Fruit fly (Drosophila melanogaster) whole organism, prepupa: ENCODE data around the gene CG10866.

Experiments used
- Blimp-1 ChIP-seq: fragments of 200-800 bp; sonication (Bioruptor generic); optimal IDR thresholded peaks from 3 replicates; lab custom pipeline; 2017; ENCODE audit warnings: missing biosample characterization, missing genetic modification characterization, mild to moderate bottlenecking, moderate library complexity, missing genetic modification reagents
- CG10631 ChIP-seq: fragments of 200-800 bp; sonication (Bioruptor generic); optimal IDR thresholded peaks from 2 replicates; lab custom pipeline; 2016; ENCODE audit warnings: missing biosample characterization, missing genetic modification characterization
- CG11294 ChIP-seq: fragments of 200-800 bp; sonication (Bioruptor generic); IDR thresholded peaks from 2 replicates; pipeline ENCODE4 v1.3.6; 2022; ENCODE audit warnings: missing biosample characterization, missing genetic modification characterization
- CG11762 ChIP-seq: fragments of 200-800 bp; sonication (Bioruptor generic); optimal IDR thresholded peaks from 3 replicates; lab custom pipeline; 2016; ENCODE audit warnings: missing biosample characterization, missing genetic modification characterization; ENCODE audit not compliant: insufficient read depth
- CG11902 ChIP-seq: fragments of 200-800 bp; sonication (Bioruptor generic); optimal IDR thresholded peaks from 3 replicates; lab custom pipeline; 2016; ENCODE audit warnings: missing biosample characterization, missing genetic modification characterization
- CG15336 ChIP-seq: fragments of 200-800 bp; sonication (Bioruptor generic); IDR thresholded peaks from 2 replicates; pipeline ENCODE4 v1.3.6; 2022; ENCODE audit warnings: missing biosample characterization, missing genetic modification characterization
- CG1621 ChIP-seq: fragments of 200-800 bp; sonication (Bioruptor generic); optimal IDR thresholded peaks from 3 replicates; lab custom pipeline; 2018; ENCODE audit warnings: missing biosample characterization, mild to moderate bottlenecking, missing genetic modification characterization
- CG16779 ChIP-seq: fragments of 200-800 bp; sonication (Bioruptor generic); optimal IDR thresholded peaks from 3 replicates; lab custom pipeline; 2017; ENCODE audit warnings: missing biosample characterization, mild to moderate bottlenecking, missing genetic modification characterization
- CG3032 ChIP-seq: fragments of 200-800 bp; optimal IDR thresholded peaks from 2 replicates; lab custom pipeline; 2019; ENCODE audit warnings: missing biosample characterization, mild to moderate bottlenecking, missing genetic modification characterization, moderate library complexity
- CG31627 ChIP-seq: fragments of 200-800 bp; sonication (Bioruptor generic); optimal IDR thresholded peaks from 3 replicates; lab custom pipeline; 2016; ENCODE audit warnings: missing biosample characterization, missing genetic modification characterization
- CG32006 ChIP-seq: fragments of 200-800 bp; sonication (Bioruptor generic); optimal IDR thresholded peaks from 3 replicates; lab custom pipeline; 2017; ENCODE audit warnings: missing biosample characterization, mild to moderate bottlenecking, missing genetic modification characterization
- CG34406 ChIP-seq: fragments of 200-800 bp; sonication (Bioruptor generic); optimal IDR thresholded peaks from 3 replicates; lab custom pipeline; 2016; ENCODE audit warnings: missing biosample characterization, missing genetic modification characterization
- CG3919 ChIP-seq: fragments of 200-800 bp; sonication (Bioruptor generic); optimal IDR thresholded peaks from 3 replicates; lab custom pipeline; 2016; ENCODE audit warnings: missing biosample characterization, missing genetic modification characterization
- CG6163 ChIP-seq: fragments of 200-800 bp; sonication (Bioruptor generic); IDR thresholded peaks from 3 replicates; pipeline ENCODE4 v1.3.6; 2022; ENCODE audit warnings: missing biosample characterization, missing genetic modification characterization
- CG6276 ChIP-seq: fragments of 200-800 bp; sonication (Bioruptor generic); optimal IDR thresholded peaks from 2 replicates; lab custom pipeline; 2017; ENCODE audit warnings: missing biosample characterization, mild to moderate bottlenecking, missing genetic modification characterization
- CG6792 ChIP-seq: fragments of 200-800 bp; sonication (Bioruptor generic); optimal IDR thresholded peaks from 3 replicates; lab custom pipeline; 2016; ENCODE audit warnings: missing biosample characterization, missing genetic modification characterization
- CG6808 ChIP-seq: fragments of 200-800 bp; sonication (Bioruptor generic); optimal IDR thresholded peaks from 3 replicates; lab custom pipeline; 2017; ENCODE audit warnings: missing biosample characterization, missing genetic modification characterization, mild to moderate bottlenecking, moderate library complexity, missing genetic modification reagents
- CG6854 ChIP-seq: fragments of 200-800 bp; sonication (Bioruptor generic); optimal IDR thresholded peaks from 2 replicates; lab custom pipeline; 2017; ENCODE audit warnings: missing biosample characterization, mild to moderate bottlenecking, missing genetic modification characterization
- CG8319 ChIP-seq: fragments of 200-800 bp; sonication (Bioruptor generic); optimal IDR thresholded peaks from 3 replicates; lab custom pipeline; 2016; ENCODE audit warnings: missing biosample characterization, missing genetic modification characterization
- CG8632 ChIP-seq: fragments of 200-800 bp; sonication (Bioruptor generic); optimal IDR thresholded peaks from 3 replicates; lab custom pipeline; 2016; ENCODE audit warnings: missing biosample characterization, missing genetic modification characterization
- CG9139 ChIP-seq: fragments of 200-800 bp; sonication (Bioruptor generic); optimal IDR thresholded peaks from 3 replicates; lab custom pipeline; 2017; ENCODE audit warnings: missing biosample characterization, mild to moderate bottlenecking, missing genetic modification characterization
- Eip75B ChIP-seq: fragments of 200-800 bp; sonication (Bioruptor generic); optimal IDR thresholded peaks from 3 replicates; lab custom pipeline; 2016; ENCODE audit warnings: missing biosample characterization, missing genetic modification characterization
- Eip78C ChIP-seq: fragments of 200-800 bp; sonication (Bioruptor generic); peaks from one replicate; lab custom pipeline; 2016; ENCODE audit warnings: missing biosample characterization, missing genetic modification characterization
- Eip93F ChIP-seq: fragments of 200-800 bp; sonication (Bioruptor generic); optimal IDR thresholded peaks from 2 replicates; lab custom pipeline; 2016; ENCODE audit warnings: missing biosample characterization, mild to moderate bottlenecking, missing genetic modification characterization
- Ets96B ChIP-seq: fragments of 200-800 bp; optimal IDR thresholded peaks from 2 replicates; lab custom pipeline; 2019; ENCODE audit warnings: missing biosample characterization, mild to moderate bottlenecking, missing genetic modification characterization, moderate library complexity
- Gug ChIP-seq: fragments of 200-800 bp; sonication (Bioruptor generic); IDR thresholded peaks from 2 replicates; pipeline ENCODE4 v1.3.6; 2022; ENCODE audit warnings: missing biosample characterization, missing genetic modification characterization
- Hr38 ChIP-seq: sonication (Bioruptor generic); optimal IDR thresholded peaks from 2 replicates; lab custom pipeline; 2016; ENCODE audit warnings: missing biosample characterization, missing genetic modification characterization
- Hr39 ChIP-seq: fragments of 200-800 bp; sonication (Bioruptor generic); optimal IDR thresholded peaks from 2 replicates; lab custom pipeline; 2016; ENCODE audit warnings: missing biosample characterization, missing genetic modification characterization
- Met ChIP-seq: fragments of 200-800 bp; sonication (Bioruptor generic); optimal IDR thresholded peaks from 3 replicates; lab custom pipeline; 2016; ENCODE audit warnings: missing biosample characterization, missing genetic modification characterization
- OdsH ChIP-seq: fragments of 200-800 bp; sonication (Bioruptor generic); optimal IDR thresholded peaks from 3 replicates; lab custom pipeline; 2016; ENCODE audit warnings: missing biosample characterization, missing genetic modification characterization
- Sox14 ChIP-seq: fragments of 200-800 bp; sonication (Bioruptor generic); optimal IDR thresholded peaks from 3 replicates; lab custom pipeline; 2016; ENCODE audit warnings: missing biosample characterization, missing genetic modification characterization
- acj6 ChIP-seq: fragments of 200-800 bp; sonication (Bioruptor generic); optimal IDR thresholded peaks from 3 replicates; lab custom pipeline; 2016; ENCODE audit warnings: missing biosample characterization, missing genetic modification characterization
- cyc ChIP-seq: fragments of 200-800 bp; sonication (Bioruptor generic); optimal IDR thresholded peaks from 3 replicates; lab custom pipeline; 2016; ENCODE audit warnings: missing biosample characterization, missing genetic modification characterization
- dac ChIP-seq: fragments of 200-800 bp; sonication (Bioruptor generic); optimal IDR thresholded peaks from 2 replicates; lab custom pipeline; 2017; ENCODE audit warnings: missing biosample characterization, mild to moderate bottlenecking, missing genetic modification characterization
- dsx ChIP-seq: fragments of 200-800 bp; optimal IDR thresholded peaks from 3 replicates; lab custom pipeline; 2019; ENCODE audit warnings: missing biosample characterization, mild to moderate bottlenecking, missing genetic modification characterization, moderate library complexity; ENCODE audit not compliant: poor library complexity, severe bottlenecking
- esn ChIP-seq: fragments of 200-800 bp; sonication (Bioruptor generic); optimal IDR thresholded peaks from 2 replicates; lab custom pipeline; 2016; ENCODE audit warnings: missing biosample characterization, mild to moderate bottlenecking, missing genetic modification characterization, moderate library complexity
- fd59A ChIP-seq: fragments of 200-800 bp; sonication (Bioruptor generic); optimal IDR thresholded peaks from 2 replicates; lab custom pipeline; 2017; ENCODE audit warnings: missing biosample characterization, mild to moderate bottlenecking, missing genetic modification characterization, missing genetic modification reagents
- fd85E ChIP-seq: fragments of 200-800 bp; sonication (Bioruptor generic); optimal IDR thresholded peaks from 3 replicates; lab custom pipeline; 2016; ENCODE audit warnings: missing biosample characterization, missing genetic modification characterization
- fkh ChIP-seq: fragments of 200-800 bp; sonication (Bioruptor generic); optimal IDR thresholded peaks from 3 replicates; lab custom pipeline; 2017; ENCODE audit warnings: missing biosample characterization, mild to moderate bottlenecking, missing genetic modification characterization, moderate library complexity
- salr ChIP-seq, 2 experiments: fragments of 200-800 bp; sonication (Bioruptor generic); optimal IDR thresholded peaks; 3 replicates each; lab custom pipeline; 2016 to 2018; ENCODE audit warnings: missing biosample characterization in 2 of 2, missing genetic modification characterization in 2 of 2, mild to moderate bottlenecking in 1 of 2
- spab ChIP-seq: fragments of 200-800 bp; sonication (Bioruptor generic); optimal IDR thresholded peaks from 2 replicates; lab custom pipeline; 2017; ENCODE audit warnings: missing biosample characterization, mild to moderate bottlenecking, missing genetic modification characterization, missing genetic modification reagents
- ss ChIP-seq, 2 experiments: fragments of 200-800 bp; sonication (Bioruptor generic); optimal IDR thresholded peaks; 2 replicates in 1 of 2; 3 replicates in 1 of 2; lab custom pipeline; 2017 to 2018; ENCODE audit warnings: mild to moderate bottlenecking in 2 of 2, missing biosample characterization in 2 of 2, missing genetic modification characterization in 2 of 2, moderate library complexity in 1 of 2
- svp ChIP-seq: fragments of 200-800 bp; sonication (Bioruptor generic); peaks from one replicate; lab custom pipeline; 2016; ENCODE audit warnings: missing biosample characterization, missing genetic modification characterization

Gene CG10866

DNA sequence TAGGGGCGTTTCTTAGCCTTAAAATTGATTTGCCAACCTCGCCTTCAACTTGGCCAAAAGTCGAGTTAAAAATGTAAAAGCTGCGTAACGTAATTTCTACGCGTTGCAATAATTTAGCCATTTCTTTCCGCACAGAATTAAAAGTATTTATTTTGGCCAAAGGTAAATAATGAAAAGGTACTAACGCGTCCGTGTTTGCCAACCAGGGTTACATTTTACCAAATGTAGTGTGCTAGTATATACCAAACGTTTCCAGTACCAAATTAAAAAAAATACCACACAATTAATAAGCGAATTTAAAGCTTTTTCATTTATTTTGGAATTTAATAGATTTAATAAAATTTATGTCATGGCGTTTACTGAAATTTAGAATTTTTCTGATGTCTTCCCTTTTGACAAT, 38.8 kb downstream of the CG10866 start, which contains the start of gene Ccz1 (continued):
- TF ChIP-seq CG11762 (GFP tag; lab: Kevin White, UChicago): no peak
- TF ChIP-seq OdsH: peak; percentile 26
- TF ChIP-seq fkh (GFP tag; lab: Kevin White, UChicago): peak; percentile 100
- TF ChIP-seq CG15336 (GFP tag; lab: Robert Waterston, UW): no peak
- TF ChIP-seq Eip75B (GFP tag; lab: Kevin White, UChicago): no peak
- TF ChIP-seq Met (GFP tag; lab: Kevin White, UChicago): peak; percentile 27
- peak; percentile 35 for TF ChIP-seq Hr38 (GFP tag; lab: Kevin White, UChicago)
- no peak for TF ChIP-seq CG6163 (GFP tag; lab: Robert Waterston, UW)
- no peak for TF ChIP-seq CG3032 (tag; lab: Kevin White, UChicago)
- TF ChIP-seq fd85E (GFP tag; lab: Kevin White, UChicago): no peak
- TF ChIP-seq Sox14 (GFP tag; lab: Kevin White, UChicago): peak; percentile 12
- TF ChIP-seq fd59A (GFP tag; lab: Kevin White, UChicago): no peak
- peak; percentile 55 for TF ChIP-seq CG10631 (GFP tag; lab: Kevin White, UChicago)
- TF ChIP-seq CG32006: no peak
- TF ChIP-seq CG3919 (GFP tag; lab: Kevin White, UChicago): no peak
- peak; percentile 37 for TF ChIP-seq svp (GFP tag; lab: Kevin White, UChicago)
- TF ChIP-seq CG6808 (GFP tag; lab: Kevin White, UChicago): no peak

DNA sequence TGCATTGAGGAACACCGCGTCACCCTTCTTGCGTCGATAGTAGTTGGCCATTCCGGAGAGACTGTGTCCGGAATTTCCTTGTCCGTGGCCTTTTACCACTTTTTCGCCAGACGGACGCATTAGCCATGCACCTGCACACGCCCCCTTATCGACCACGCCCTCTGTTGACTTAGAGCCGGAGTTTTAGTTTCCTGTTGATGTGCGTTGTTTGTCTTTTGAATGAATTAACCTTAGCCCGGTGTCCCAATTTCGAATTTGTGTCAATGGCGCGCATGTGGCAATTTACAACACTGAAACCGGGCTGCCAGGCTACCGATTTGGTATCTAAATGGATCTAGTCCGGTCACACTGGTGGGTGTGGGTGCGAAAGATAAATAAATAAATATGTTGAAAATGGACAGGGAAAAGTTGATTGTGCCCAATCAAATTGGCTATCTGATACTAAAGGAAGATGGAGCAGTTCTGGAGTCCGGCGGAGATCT, 41.2 kb downstream of the CG10866 start, which contains the start of the genes Gr63a and Lamtor4:
Gene Gr63a, minus strand, starts transcription at position 51 of the 482 bp plus-strand sequence.
Gene Lamtor4, plus strand, starts transcription at position 348 of the 482 bp plus-strand sequence.
- TF ChIP-seq CG1621 (tag; lab: Kevin White, UChicago) (peak; percentile 5), esn (GFP tag; lab: Kevin White, UChicago) (peak; percentile 47), fd59A (GFP tag; lab: Kevin White, UChicago) (no peak), CG11294 (GFP tag; lab: Robert Waterston, UW) (no peak), fkh (GFP tag; lab: Kevin White, UChicago) (peak; percentile 99), Sox14 (GFP tag; lab: Kevin White, UChicago) (peak; percentile 69), Eip75B (GFP tag; lab: Kevin White, UChicago) (peak; percentile 44), CG31627 (GFP tag; lab: Kevin White, UChicago) (peak; percentile 9), CG6163 (GFP tag; lab: Robert Waterston, UW) (0 out of 3 replicates have a peak, but pooled peaks have one; percentile 28)
- TF ChIP-seq, all 60 proteins: peak for 7

DNA sequence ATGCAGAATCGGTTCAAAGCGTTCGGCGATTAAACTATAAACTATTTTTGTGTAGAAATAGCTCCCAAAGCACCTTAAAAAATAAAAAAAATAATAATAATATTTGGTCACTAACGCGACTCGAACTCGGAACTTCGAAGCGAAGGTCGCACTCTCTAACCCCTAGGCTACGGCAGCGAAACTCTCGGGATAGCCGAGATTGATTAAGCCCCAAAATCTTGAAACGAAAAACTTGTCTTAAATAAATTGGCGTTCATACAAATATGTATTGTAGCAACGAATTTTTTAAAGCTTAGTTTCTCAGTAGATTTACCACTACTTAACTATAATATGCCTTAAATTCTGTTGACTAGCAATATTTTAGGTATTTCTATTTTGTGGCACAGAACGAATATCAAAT, 43.4 kb downstream of the CG10866 start:
- TF ChIP-seq salr (GFP tag; optimal IDR thresholded peaks at IDR 0.05; lab: Kevin White, UChicago): no peak
- TF ChIP-seq CG6163 (GFP tag; lab: Robert Waterston, UW): no peak
- TF ChIP-seq fd85E (GFP tag; lab: Kevin White, UChicago): no peak
- TF ChIP-seq Ets96B: no peak

DNA sequence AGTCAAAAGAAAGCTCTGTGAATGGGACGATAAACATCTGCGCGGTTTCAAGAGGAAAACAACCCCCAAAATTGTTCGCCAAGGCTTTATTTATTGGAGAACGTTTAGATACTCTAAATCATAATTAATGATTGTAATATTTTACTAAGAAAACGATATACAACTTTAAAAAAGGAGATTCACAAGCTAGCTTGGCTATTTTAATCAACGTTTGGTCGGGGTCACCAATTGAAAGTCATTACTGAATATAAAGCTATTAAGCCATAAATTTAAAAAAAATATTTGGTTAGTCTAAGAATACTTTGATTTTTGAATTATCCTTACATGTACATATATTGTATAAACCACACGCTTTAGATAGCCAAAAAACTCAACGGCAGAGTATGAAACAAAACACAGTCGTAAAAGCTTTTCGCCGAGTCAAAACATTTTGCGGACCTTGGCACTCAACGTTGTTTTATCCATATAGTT, 45.6 kb downstream of the CG10866 start, which contains the start of gene Fie:
Gene Fie, plus strand, starts transcription at position 421 of the 471 bp plus-strand sequence.
- TF ChIP-seq dsx (GFP tag; lab: Kevin White, UChicago) (peak; percentile 14), fd59A (GFP tag; lab: Kevin White, UChicago) (peak; percentile 18), CG8632 (GFP tag; lab: Kevin White, UChicago) (peak; percentile 28), spab (GFP tag; lab: Kevin White, UChicago) (peak; percentile 27), cyc (GFP tag; lab: Kevin White, UChicago) (peak; percentile 15), Hr39 (GFP tag; lab: Kevin White, UChicago) (peak; percentile 46), CG8319 (GFP tag; lab: Kevin White, UChicago) (no peak), CG11294 (GFP tag; lab: Robert Waterston, UW) (no peak), Met (GFP tag; lab: Kevin White, UChicago) (peak; percentile 63), CG11902 (GFP tag; lab: Kevin White, UChicago) (no peak), Blimp-1 (GFP tag; lab: Kevin White, UChicago) (no peak), CG6792 (GFP tag; lab: Kevin White, UChicago) (peak; percentile 27), CG16779 (tag; lab: Kevin White, UChicago) (no peak), Sox14 (GFP tag; lab: Kevin White, UChicago) (peak; percentile 46), svp (GFP tag; lab: Kevin White, UChicago) (peak; percentile 76), CG9139 (GFP tag; lab: Kevin White, UChicago) (no peak), dac (GFP tag; lab: Kevin White, UChicago) (no peak), CG34406 (peak; percentile 44), Ets96B (peak; percentile 44), CG6854 (GFP tag; lab: Kevin White, UChicago) (no peak), ss (GFP tag; optimal IDR thresholded peaks at IDR 0.05; lab: Kevin White, UChicago) (peak in 1 of 2 experiments; percentile 53), Gug (GFP tag; lab: Robert Waterston, UW) (no peak), CG6276 (GFP tag; lab: Kevin White, UChicago) (no peak), acj6 (peak; percentile 45), Eip93F (GFP tag; lab: Kevin White, UChicago) (no peak), Eip78C (GFP tag; lab: Kevin White, UChicago) (peak; percentile 91)
